Fruit fly (Drosophila melanogaster) whole organism, embryonic: ENCODE results near the gene senju.
A peak's percentile ranks its signal among the peaks of the same experiment; 100 is the strongest.

Experiments
- CG1024 ChIP-seq: fragments of 200-800 bp; sonication (Bioruptor generic); IDR thresholded peaks from 2 replicates; pipeline ENCODE4 v1.3.6; 2022; ENCODE audit warnings: missing biosample characterization, missing genetic modification characterization
- CG7271 ChIP-seq: fragments of 200-800 bp; sonication (Bioruptor generic); optimal IDR thresholded peaks from 2 replicates; lab custom pipeline; 2018; ENCODE audit warnings: missing biosample characterization, mild to moderate bottlenecking, missing genetic modification characterization, moderate library complexity
- dm ChIP-seq: fragments of 200-800 bp; sonication (Bioruptor generic); optimal IDR thresholded peaks from 3 replicates; lab custom pipeline; 2016; ENCODE audit warnings: missing biosample characterization, missing genetic modification characterization

DNA sequence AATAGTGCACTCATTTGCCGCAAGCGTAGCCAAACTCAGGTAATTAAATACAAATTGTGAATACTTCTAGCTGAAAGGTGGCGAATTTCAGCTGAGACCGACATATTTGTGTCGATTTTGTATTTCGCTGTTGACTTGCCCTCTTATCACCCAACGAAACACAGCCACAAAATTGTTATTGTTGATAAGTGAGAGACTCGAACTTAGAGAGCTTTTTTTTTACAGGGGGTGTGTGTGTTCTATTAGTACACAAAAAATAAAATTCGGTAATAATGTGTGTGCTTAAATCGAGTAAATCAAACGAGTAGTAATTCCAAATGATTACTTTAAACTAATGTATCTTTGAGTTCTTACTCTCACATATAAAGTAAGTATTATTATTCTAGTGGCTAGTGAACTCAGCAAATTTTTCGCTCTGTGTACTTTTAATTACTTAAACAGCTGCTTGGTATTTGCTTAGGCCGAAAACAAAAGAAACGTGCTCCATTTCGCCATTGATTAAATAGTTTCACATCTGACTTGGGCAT is 8.4 kb downstream of the senju start:
- TF ChIP-seq CG7271 (tag; lab: Kevin White, UChicago) (no peak), dm (GFP tag; lab: Kevin White, UChicago) (no peak), CG1024 (GFP tag; lab: Robert Waterston, UW) (peak; percentile 41; the same call in 1 of the 2 replicates)
